Worm (Caenorhabditis elegans): ENCODE data around the gene C13A2.4.

Gene C13A2.4

DNA sequence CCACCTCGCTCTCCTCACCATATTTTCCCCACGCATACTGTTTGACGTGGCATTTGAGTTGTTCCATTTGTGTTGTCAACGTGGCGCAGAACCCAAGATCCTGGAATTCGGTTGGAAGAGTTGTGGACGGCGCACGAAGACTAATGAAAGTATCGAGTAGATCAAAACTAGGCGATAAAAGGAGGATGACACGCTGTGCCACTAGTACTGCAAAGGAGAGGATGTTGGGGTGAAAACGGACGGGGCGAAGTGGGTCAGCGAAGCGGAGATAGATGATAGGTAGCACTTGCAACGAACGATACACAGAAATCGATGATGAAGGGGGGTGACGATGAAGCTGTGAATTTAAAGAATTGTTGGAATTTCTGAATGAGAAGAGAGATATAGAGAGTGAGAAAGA, 32.2 kb upstream of the C13A2.4 start, which contains the start of gene C05C8.7:
TSS of gene C05C8.7 (minus strand) at position 100 of the 400 bp plus-strand sequence.
- TF ChIP-seq sea-1 (GFP tag; conservative IDR thresholded peaks at IDR 0.05), result no peak
- TF ChIP-seq tbx-37 (GFP tag; conservative IDR thresholded peaks at IDR 0.05), result no peak

DNA sequence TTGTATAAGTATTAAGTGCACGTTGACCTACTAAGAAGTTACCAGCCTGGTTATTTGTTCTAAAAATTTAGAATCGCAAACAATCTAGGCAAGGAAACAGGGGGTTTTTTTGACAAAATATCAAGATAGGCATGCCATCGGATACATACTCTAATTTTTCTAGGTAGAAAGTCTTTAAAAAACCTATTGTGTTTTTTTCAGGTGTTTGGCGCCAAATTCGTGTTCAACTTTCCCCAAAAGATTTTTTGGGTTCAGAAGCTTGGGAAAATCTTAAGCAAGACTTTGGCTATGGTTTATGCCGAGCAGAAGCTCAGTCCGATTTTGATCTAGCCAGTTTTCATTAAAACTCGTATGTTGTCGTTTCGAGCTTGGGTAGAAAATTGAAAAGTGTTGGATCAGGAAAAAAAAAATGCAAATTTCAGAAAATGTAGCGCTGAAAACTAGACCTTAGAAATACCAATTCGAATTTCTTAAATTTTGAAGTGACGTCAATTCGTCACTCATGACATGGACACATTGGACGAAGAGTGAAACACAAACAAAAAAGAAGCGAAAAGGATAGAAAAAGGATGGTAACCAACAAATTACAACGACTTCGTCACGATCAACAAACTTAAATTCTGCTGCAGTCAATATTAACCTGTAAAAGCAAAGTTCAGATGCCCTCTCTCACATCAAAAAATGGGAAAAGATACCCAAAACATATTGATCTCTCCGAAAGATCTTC, 30.8 kb upstream of the C13A2.4 start:
- no peak for TF ChIP-seq F13C5.2 (tag; optimal IDR thresholded peaks at IDR 0.05)
- TF ChIP-seq hmbx-1 (tag; optimal IDR thresholded peaks at IDR 0.05), result no peak
- no peak for TF ChIP-seq sea-1 (GFP tag; conservative IDR thresholded peaks at IDR 0.05)
- TF ChIP-seq hmg-4 (GFP tag; optimal IDR thresholded peaks at IDR 0.05), result no peak
- no peak for TF ChIP-seq ama-1 (optimal IDR thresholded peaks at IDR 0.05)
- no peak for TF ChIP-seq scrt-1 (GFP tag; IDR thresholded peaks at IDR 0.05)

DNA sequence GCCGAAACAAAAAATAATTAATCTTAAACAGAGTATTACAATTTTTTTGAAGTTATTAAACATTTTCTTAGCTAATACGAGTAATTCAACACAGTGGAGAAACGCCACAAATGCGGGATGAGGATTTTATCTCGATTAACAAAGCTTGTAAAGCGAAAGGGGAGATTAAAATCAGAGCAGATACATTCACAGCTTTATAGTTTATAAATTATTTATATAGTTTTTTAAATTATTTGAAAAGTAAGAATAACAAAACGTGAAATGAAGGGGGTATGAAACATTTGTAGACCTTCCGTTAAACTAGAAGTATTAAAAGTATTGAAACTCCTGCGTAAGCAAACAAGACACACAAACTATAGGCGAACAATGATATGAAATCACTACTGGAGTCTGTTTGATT, 24.1 kb upstream of the C13A2.4 start, which contains the start of gene C05C8.8:
TSS of gene C05C8.8 (minus strand) at position 101 of the 400 bp plus-strand sequence.
- TF ChIP-seq aly-1 (tag; optimal IDR thresholded peaks at IDR 0.05), result no peak
- no peak for TF ChIP-seq scrt-1 (GFP tag; IDR thresholded peaks at IDR 0.05)

DNA sequence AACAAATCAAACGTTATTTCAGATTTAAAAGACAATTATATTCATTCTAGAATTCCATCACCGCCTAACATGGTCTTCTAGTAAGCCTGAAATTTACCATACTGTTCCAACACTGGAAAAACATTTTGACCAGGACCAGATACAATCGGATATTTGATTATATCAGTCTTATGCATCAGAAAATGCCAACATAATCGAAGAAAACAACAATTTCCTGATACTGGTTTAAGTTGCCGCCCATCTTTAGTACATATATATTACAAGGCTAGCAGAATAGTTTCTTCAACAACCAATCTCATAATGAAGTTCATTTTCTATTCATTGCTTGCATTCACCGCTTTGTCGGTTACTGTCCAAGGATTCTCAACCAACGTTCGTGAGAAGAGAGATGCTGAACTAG, 20.2 kb upstream of the C13A2.4 start, which contains the start of gene C13A2.12:
TSS of gene C13A2.12 (plus strand) at position 301 of the 400 bp plus-strand sequence.
- TF ChIP-seq aly-1 (tag; optimal IDR thresholded peaks at IDR 0.05) (no peak), hmbx-1 (tag; optimal IDR thresholded peaks at IDR 0.05) (no peak), ceh-36 (tag; optimal IDR thresholded peaks at IDR 0.05) (no peak), ama-1 (optimal IDR thresholded peaks at IDR 0.05) (no peak), B0310.2 (tag; optimal IDR thresholded peaks at IDR 0.05) (no peak), hnd-1 (tag; optimal IDR thresholded peaks at IDR 0.05) (no peak), tbx-11 (GFP tag; IDR thresholded peaks at IDR 0.05) (no peak), tra-4 (tag; optimal IDR thresholded peaks at IDR 0.05) (no peak), pes-1 (GFP tag; IDR thresholded peaks at IDR 0.05) (no peak), ceh-13 (GFP tag; optimal IDR thresholded peaks at IDR 0.05) (no peak), flt-1 (GFP tag; IDR thresholded peaks at IDR 0.05) (no peak), scrt-1 (GFP tag; IDR thresholded peaks at IDR 0.05) (no peak), ets-7 (tag; optimal IDR thresholded peaks at IDR 0.05) (no peak), tbx-37 (GFP tag; conservative IDR thresholded peaks at IDR 0.05) (no peak), F13C5.2 (tag; optimal IDR thresholded peaks at IDR 0.05) (no peak), sea-1 (GFP tag; conservative IDR thresholded peaks at IDR 0.05) (no peak)

DNA sequence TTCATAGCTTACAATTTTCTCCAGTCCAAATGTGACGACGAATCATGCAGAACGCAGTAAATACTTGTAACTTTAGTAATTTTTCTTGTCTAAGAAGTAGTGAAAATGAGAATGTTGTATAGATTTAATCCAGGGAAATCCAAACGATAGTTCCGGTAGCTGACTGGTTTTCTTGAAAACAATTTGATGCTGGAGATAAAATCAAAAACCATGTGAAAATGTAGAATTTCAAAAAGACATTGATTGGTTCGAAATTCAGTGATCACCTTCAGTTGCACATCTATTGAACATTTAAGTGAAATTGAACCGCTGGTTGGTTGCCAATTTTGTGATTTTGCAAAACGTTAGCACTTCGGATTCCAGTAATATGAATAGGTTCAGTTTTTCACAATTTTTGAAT, 15.1 kb upstream of the C13A2.4 start, which contains the start of gene C13A2.9:
TSS of gene C13A2.9 (minus strand) at position 101 of the 400 bp plus-strand sequence.
- TF ChIP-seq F13C5.2 (tag; optimal IDR thresholded peaks at IDR 0.05) (no peak), ets-7 (tag; optimal IDR thresholded peaks at IDR 0.05) (no peak), tbx-11 (GFP tag; IDR thresholded peaks at IDR 0.05) (no peak), ceh-13 (GFP tag; optimal IDR thresholded peaks at IDR 0.05) (no peak), aly-1 (tag; optimal IDR thresholded peaks at IDR 0.05) (no peak), sea-1 (GFP tag; conservative IDR thresholded peaks at IDR 0.05) (no peak), flt-1 (GFP tag; IDR thresholded peaks at IDR 0.05) (no peak), hnd-1 (tag; optimal IDR thresholded peaks at IDR 0.05) (no peak), pes-1 (GFP tag; IDR thresholded peaks at IDR 0.05) (no peak)

DNA sequence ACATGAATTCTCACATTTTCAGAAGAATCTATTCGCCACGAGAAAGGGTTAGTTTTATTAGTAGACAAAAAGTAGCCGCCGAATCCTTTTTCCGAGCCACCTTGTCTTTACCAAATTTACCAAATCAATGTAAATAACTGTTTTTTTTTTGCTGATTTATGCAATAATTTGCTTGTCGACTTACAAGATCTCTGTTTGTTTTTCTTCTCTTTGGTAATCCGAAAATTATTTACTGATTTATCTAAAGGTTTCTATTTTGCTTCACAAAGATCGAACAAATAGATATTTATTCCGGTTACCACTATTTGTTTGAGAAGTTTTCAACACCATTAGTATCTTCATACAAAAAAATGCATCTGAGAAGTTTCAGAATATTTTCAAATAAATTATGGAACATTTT, 13.2 kb upstream of the C13A2.4 start, which contains the start of gene C13A2.7:
TSS of gene C13A2.7 (plus strand) at position 301 of the 400 bp plus-strand sequence.
- TF ChIP-seq ceh-13 (GFP tag; optimal IDR thresholded peaks at IDR 0.05) (no peak), scrt-1 (GFP tag; IDR thresholded peaks at IDR 0.05) (no peak), pes-1 (GFP tag; IDR thresholded peaks at IDR 0.05) (no peak), tbx-37 (GFP tag; conservative IDR thresholded peaks at IDR 0.05) (no peak), hnd-1 (tag; optimal IDR thresholded peaks at IDR 0.05) (no peak), B0310.2 (tag; optimal IDR thresholded peaks at IDR 0.05) (no peak), ama-1 (optimal IDR thresholded peaks at IDR 0.05) (no peak), aly-1 (tag; optimal IDR thresholded peaks at IDR 0.05) (no peak), tra-4 (tag; optimal IDR thresholded peaks at IDR 0.05) (no peak)

DNA sequence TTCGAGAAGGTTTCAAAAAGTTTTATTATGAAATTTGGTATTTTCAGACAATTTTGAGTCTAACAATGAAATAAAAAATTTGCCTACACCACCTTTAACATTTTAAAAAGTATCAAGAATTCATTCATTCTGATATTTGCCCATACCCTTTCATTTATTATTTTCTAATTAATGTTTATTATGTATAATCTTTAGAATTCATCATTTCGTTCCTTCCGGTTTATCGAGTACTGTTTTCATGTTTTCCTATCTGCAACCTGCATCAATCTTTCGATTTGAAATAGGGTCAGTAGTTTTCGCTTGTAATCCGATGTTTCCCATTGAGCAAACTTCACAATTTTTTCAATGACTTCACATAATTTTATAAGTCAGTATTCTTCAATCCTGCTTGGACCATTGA, 9.8 kb upstream of the C13A2.4 start, which contains the start of gene C13A2.6:
TSS of gene C13A2.6 (plus strand) at position 301 of the 400 bp plus-strand sequence.
- TF ChIP-seq tra-4 (tag; optimal IDR thresholded peaks at IDR 0.05) (no peak), tbx-37 (GFP tag; conservative IDR thresholded peaks at IDR 0.05) (no peak), ceh-36 (tag; optimal IDR thresholded peaks at IDR 0.05) (no peak), sea-1 (GFP tag; conservative IDR thresholded peaks at IDR 0.05) (no peak), pes-1 (GFP tag; IDR thresholded peaks at IDR 0.05) (no peak), flt-1 (GFP tag; IDR thresholded peaks at IDR 0.05) (no peak), ceh-13 (GFP tag; optimal IDR thresholded peaks at IDR 0.05) (no peak), aly-1 (tag; optimal IDR thresholded peaks at IDR 0.05) (no peak), scrt-1 (GFP tag; IDR thresholded peaks at IDR 0.05) (no peak)

DNA sequence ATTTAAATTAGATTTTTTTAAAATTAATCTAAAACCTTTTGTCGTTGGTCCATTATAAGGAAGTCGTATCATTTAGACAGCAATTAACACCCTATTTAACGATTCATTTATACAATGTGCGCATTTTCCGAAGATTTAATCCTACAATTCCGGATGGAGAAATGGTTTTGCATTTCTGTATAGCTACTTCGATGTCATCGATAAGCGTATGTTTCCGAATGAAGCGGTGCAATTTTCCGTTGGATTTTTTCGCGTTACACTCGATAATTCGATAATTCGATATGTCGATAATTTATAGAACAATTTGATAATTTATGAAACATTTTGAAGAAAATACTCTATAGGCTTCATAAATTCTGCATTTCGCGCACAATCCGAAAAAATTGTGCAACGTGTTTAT, 4.2 kb upstream of the C13A2.4 start, which contains the start of gene C13A2.10:
TSS of gene C13A2.10 (minus strand) at position 101 of the 400 bp plus-strand sequence.
- TF ChIP-seq hmg-4 (GFP tag; optimal IDR thresholded peaks at IDR 0.05) (no peak), F13C5.2 (tag; optimal IDR thresholded peaks at IDR 0.05) (no peak), hnd-1 (tag; optimal IDR thresholded peaks at IDR 0.05) (no peak), ama-1 (optimal IDR thresholded peaks at IDR 0.05) (no peak), sea-1 (GFP tag; conservative IDR thresholded peaks at IDR 0.05) (no peak), tra-4 (tag; optimal IDR thresholded peaks at IDR 0.05) (no peak), B0310.2 (tag; optimal IDR thresholded peaks at IDR 0.05) (no peak), ets-7 (tag; optimal IDR thresholded peaks at IDR 0.05) (no peak), tbx-37 (GFP tag; conservative IDR thresholded peaks at IDR 0.05) (no peak), hmbx-1 (tag; optimal IDR thresholded peaks at IDR 0.05) (no peak), scrt-1 (GFP tag; IDR thresholded peaks at IDR 0.05) (no peak), ceh-36 (tag; optimal IDR thresholded peaks at IDR 0.05) (no peak), tbx-11 (GFP tag; IDR thresholded peaks at IDR 0.05) (no peak), aly-1 (tag; optimal IDR thresholded peaks at IDR 0.05) (no peak), flt-1 (GFP tag; IDR thresholded peaks at IDR 0.05) (no peak), pes-1 (GFP tag; IDR thresholded peaks at IDR 0.05) (no peak)

All from whole organism, early embryonic.